Fruit fly (Drosophila melanogaster): Measurements from ENCODE around the gene fbp.

- TF ChIP-seq EcR (GFP tag; optimal IDR thresholded peaks at IDR 0.05) (no peak), psq (optimal IDR thresholded peaks at IDR 0.05) (no peak), pan (optimal IDR thresholded peaks at IDR 0.05) (no peak), usp (GFP tag; optimal IDR thresholded peaks at IDR 0.05) (no peak), CG8478 (optimal IDR thresholded peaks at IDR 0.05) (no peak), Dll (optimal IDR thresholded peaks at IDR 0.05) (no peak)
Observed at dm6 chr2L:19784827-19785569, 21.1 kb upstream of the fbp start.
